Worm (Caenorhabditis elegans) whole organism, L1 larva: ENCODE results near the gene W05H9.4.

Source experiments
- C34B4.2 ChIP-seq: sonication (generic microtip); optimal IDR thresholded peaks from 2 replicates; lab custom pipeline; 2017; ENCODE audit warnings: mild to moderate bottlenecking, missing genetic modification characterization, missing compliant biosample characterization
- alr-1 ChIP-seq: fragments of 200-800 bp; sonication (Bioruptor generic); optimal IDR thresholded peaks from 2 replicates; lab custom pipeline; 2018; ENCODE audit warnings: borderline replicate concordance, mild to moderate bottlenecking, missing genetic modification characterization, missing compliant biosample characterization
- aly-2 ChIP-seq: fragments of 150-350 bp; optimal IDR thresholded peaks from 2 replicates; lab custom pipeline; 2014; ENCODE audit warnings: missing biosample characterization, missing genetic modification characterization
- blmp-1 ChIP-seq: fragments of 150-350 bp; optimal IDR thresholded peaks from 2 replicates; lab custom pipeline; 2014; ENCODE audit warnings: missing biosample characterization, missing genetic modification characterization
- ceh-63 ChIP-seq: fragments of 200-800 bp; sonication (Bioruptor generic); optimal IDR thresholded peaks from 2 replicates; lab custom pipeline; 2018; ENCODE audit warnings: mild to moderate bottlenecking, missing genetic modification characterization, missing compliant biosample characterization
- ceh-8 ChIP-seq: fragments of 200-800 bp; sonication (Bioruptor generic); optimal IDR thresholded peaks from 2 replicates; lab custom pipeline; 2018; ENCODE audit warnings: mild to moderate bottlenecking, missing genetic modification characterization, moderate library complexity, missing compliant biosample characterization
- ceh-88 ChIP-seq: fragments of 200-800 bp; sonication (Bioruptor generic); IDR thresholded peaks from 2 replicates; pipeline ENCODE4 v1.3.6; 2022; ENCODE audit warnings: missing genetic modification characterization, missing compliant biosample characterization
- dsc-1 ChIP-seq: sonication (generic microtip); optimal IDR thresholded peaks from 2 replicates; lab custom pipeline; 2016; ENCODE audit warnings: mild to moderate bottlenecking, missing genetic modification characterization, missing compliant biosample characterization
- efl-1 ChIP-seq, 4 experiments: fragments of 150-350 bp; optimal IDR thresholded peaks in 3 of 4; peaks in 1 of 4; 1 replicate in 1 of 4; 2 replicates in 3 of 4; lab custom pipeline; 2014; ENCODE audit warnings: missing biosample characterization in 2 of 4, missing genetic modification characterization in 2 of 4, missing genetic modification reagents in 2 of 4
- efl-3 ChIP-seq: fragments of 200-800 bp; sonication (Bioruptor generic); optimal IDR thresholded peaks from 2 replicates; lab custom pipeline; 2018; ENCODE audit warnings: mild to moderate bottlenecking, missing genetic modification characterization, missing compliant biosample characterization
- egl-13 ChIP-seq: sonication (generic microtip); optimal IDR thresholded peaks from 2 replicates; lab custom pipeline; 2016; ENCODE audit warnings: missing genotype, missing genetic modification reagents, missing genetic modification characterization, missing compliant biosample characterization
- egl-27 ChIP-seq, 2 experiments: fragments of 150-350 bp in 1 of 2; sonication (generic microtip); optimal IDR thresholded peaks; 3 replicates each; lab custom pipeline; 2017 to 2018; ENCODE audit warnings: missing biosample characterization in 2 of 2, missing genetic modification characterization in 2 of 2, missing genetic modification reagents in 2 of 2
- elt-2 ChIP-seq: sonication (generic microtip); optimal IDR thresholded peaks from 2 replicates; lab custom pipeline; 2016; ENCODE audit warnings: missing genetic modification characterization, mild to moderate bottlenecking, inconsistent platforms, missing compliant biosample characterization, missing genetic modification reagents
- ets-5 ChIP-seq: fragments of 200-800 bp; sonication (Bioruptor generic); IDR thresholded peaks from 2 replicates; pipeline ENCODE4 v1.3.6; 2022; ENCODE audit warnings: missing genetic modification characterization, missing compliant biosample characterization
- fkh-10 ChIP-seq: sonication (generic microtip); optimal IDR thresholded peaks from 2 replicates; lab custom pipeline; 2017; ENCODE audit warnings: missing biosample characterization, missing genetic modification reagents, missing genetic modification characterization
- fkh-4 ChIP-seq: sonication (generic microtip); optimal IDR thresholded peaks from 2 replicates; lab custom pipeline; 2016; ENCODE audit warnings: missing compliant biosample characterization, missing genetic modification characterization, borderline replicate concordance
- fkh-8 ChIP-seq: sonication (generic microtip); optimal IDR thresholded peaks from 2 replicates; lab custom pipeline; 2016; ENCODE audit warnings: mild to moderate bottlenecking, missing genetic modification characterization, missing compliant biosample characterization
- fos-1 ChIP-seq: fragments of 150-350 bp; optimal IDR thresholded peaks from 2 replicates; lab custom pipeline; 2014; ENCODE audit warnings: missing biosample characterization, missing genetic modification characterization
- grh-1 ChIP-seq: fragments of 200-800 bp; sonication (Bioruptor generic); IDR thresholded peaks from 2 replicates; pipeline ENCODE4 v1.3.6; 2022; ENCODE audit warnings: missing genetic modification reagents, missing genetic modification characterization, missing compliant biosample characterization
- hlh-4 ChIP-seq: sonication (generic microtip); optimal IDR thresholded peaks from 2 replicates; lab custom pipeline; 2016; ENCODE audit warnings: mild to moderate bottlenecking, missing genetic modification characterization, missing compliant biosample characterization
- isw-1 ChIP-seq: fragments of 200-800 bp; sonication (Bioruptor generic); IDR thresholded peaks from 2 replicates; pipeline ENCODE4 v1.3.6; 2022; ENCODE audit warnings: missing genetic modification characterization, missing compliant biosample characterization
- jun-1 ChIP-seq: fragments of 150-350 bp; optimal IDR thresholded peaks from 2 replicates; lab custom pipeline; 2014; ENCODE audit warnings: missing biosample characterization, missing genetic modification reagents, missing genetic modification characterization
- lin-13 ChIP-seq: fragments of 150-350 bp; optimal IDR thresholded peaks from 2 replicates; lab custom pipeline; 2014; ENCODE audit warnings: missing biosample characterization, missing genetic modification reagents, missing genetic modification characterization
- lin-15B ChIP-seq: fragments of 150-350 bp; sonication (generic microtip); optimal IDR thresholded peaks from 3 replicates; lab custom pipeline; 2014; ENCODE audit warnings: missing biosample characterization, missing genetic modification characterization
- lin-35 ChIP-seq, 2 experiments: fragments of 150-350 bp; optimal IDR thresholded peaks; 2 replicates each; lab custom pipeline; 2014; ENCODE audit warnings: missing biosample characterization in 2 of 2, missing genetic modification characterization in 2 of 2, missing genetic modification reagents in 2 of 2
- lin-39 ChIP-seq: fragments of 150-350 bp; optimal IDR thresholded peaks from 2 replicates; lab custom pipeline; 2014; ENCODE audit warnings: missing biosample characterization, missing genetic modification reagents, missing genetic modification characterization
- lir-3 ChIP-seq: sonication (generic microtip); optimal IDR thresholded peaks from 2 replicates; lab custom pipeline; 2016; ENCODE audit warnings: mild to moderate bottlenecking, missing genetic modification characterization, moderate library complexity, missing compliant biosample characterization; ENCODE audit not compliant: poor library complexity
- mdl-1 ChIP-seq, 2 experiments: fragments of 150-350 bp; optimal IDR thresholded peaks; 2 replicates each; lab custom pipeline; 2014 to 2017; ENCODE audit warnings: missing biosample characterization in 2 of 2, missing genetic modification characterization in 2 of 2, inconsistent platforms in 1 of 2
- mep-1 ChIP-seq: fragments of 150-350 bp; optimal IDR thresholded peaks from 2 replicates; lab custom pipeline; 2014; ENCODE audit warnings: missing biosample characterization, missing genetic modification characterization
- nhr-12 ChIP-seq: sonication (generic microtip); optimal IDR thresholded peaks from 2 replicates; lab custom pipeline; 2017; ENCODE audit warnings: missing biosample characterization, missing genetic modification characterization
- nhr-20 ChIP-seq: sonication (generic microtip); optimal IDR thresholded peaks from 2 replicates; lab custom pipeline; 2016; ENCODE audit warnings: mild to moderate bottlenecking, missing genetic modification characterization, missing compliant biosample characterization
- nhr-237 ChIP-seq: fragments of 150-350 bp; optimal IDR thresholded peaks from 2 replicates; lab custom pipeline; 2014; ENCODE audit warnings: missing biosample characterization, missing genetic modification characterization
- nhr-28 ChIP-seq: fragments of 150-350 bp; optimal IDR thresholded peaks from 2 replicates; lab custom pipeline; 2014; ENCODE audit warnings: missing biosample characterization, missing genetic modification characterization
- nhr-47 ChIP-seq: sonication (generic microtip); optimal IDR thresholded peaks from 2 replicates; lab custom pipeline; 2016; ENCODE audit warnings: mild to moderate bottlenecking, missing genetic modification characterization, moderate library complexity, missing compliant biosample characterization
- nhr-71 ChIP-seq: sonication (generic microtip); optimal IDR thresholded peaks from 2 replicates; lab custom pipeline; 2016; ENCODE audit warnings: mild to moderate bottlenecking, missing genetic modification characterization, moderate library complexity, missing compliant biosample characterization
- nhr-77 ChIP-seq: fragments of 150-350 bp; optimal IDR thresholded peaks from 2 replicates; lab custom pipeline; 2014; ENCODE audit warnings: missing biosample characterization, missing genetic modification characterization
- nhr-85 ChIP-seq: sonication (generic microtip); peaks from one replicate; lab custom pipeline; 2016; ENCODE audit warnings: missing genetic modification characterization, inconsistent platforms, missing compliant biosample characterization
- pag-3 ChIP-seq: sonication (generic microtip); optimal IDR thresholded peaks from 2 replicates; lab custom pipeline; 2017; ENCODE audit warnings: missing genetic modification characterization, mild to moderate bottlenecking, missing compliant biosample characterization, antibody characterized with exemption, borderline replicate concordance; ENCODE audit not compliant: insufficient read depth
- pax-3 ChIP-seq: fragments of 200-800 bp; sonication (Bioruptor generic); optimal IDR thresholded peaks from 2 replicates; lab custom pipeline; 2018; ENCODE audit warnings: mild to moderate bottlenecking, missing genetic modification characterization, moderate library complexity, missing compliant biosample characterization
- rnt-1 ChIP-seq: sonication (generic microtip); optimal IDR thresholded peaks from 2 replicates; lab custom pipeline; 2016; ENCODE audit warnings: mild to moderate bottlenecking, missing genetic modification characterization, moderate library complexity, missing compliant biosample characterization
- snpc-4 ChIP-seq: fragments of 150-350 bp; optimal IDR thresholded peaks from 2 replicates; lab custom pipeline; 2014; ENCODE audit warnings: missing biosample characterization, missing genetic modification characterization
- snu-23 ChIP-seq: sonication (generic microtip); optimal IDR thresholded peaks from 2 replicates; lab custom pipeline; 2016; ENCODE audit warnings: missing genetic modification characterization, missing compliant biosample characterization
- sptf-1 ChIP-seq: fragments of 150-350 bp; optimal IDR thresholded peaks from 2 replicates; lab custom pipeline; 2014; ENCODE audit warnings: missing biosample characterization, missing genetic modification characterization
- sup-37 ChIP-seq: fragments of 200-800 bp; sonication (Bioruptor generic); optimal IDR thresholded peaks from 2 replicates; lab custom pipeline; 2018; ENCODE audit warnings: mild to moderate bottlenecking, missing genetic modification characterization, missing compliant biosample characterization
- swsn-7 ChIP-seq: sonication (generic microtip); optimal IDR thresholded peaks from 2 replicates; lab custom pipeline; 2016; ENCODE audit warnings: missing genetic modification characterization, missing compliant biosample characterization
- tlp-1 ChIP-seq: fragments of 150-350 bp; optimal IDR thresholded peaks from 2 replicates; lab custom pipeline; 2014; ENCODE audit warnings: missing biosample characterization, missing genetic modification characterization
- unc-130 ChIP-seq: fragments of 150-350 bp; optimal IDR thresholded peaks from 2 replicates; lab custom pipeline; 2017; ENCODE audit warnings: missing biosample characterization, missing genetic modification characterization, inconsistent platforms
- unc-30 ChIP-seq: sonication (generic microtip); optimal IDR thresholded peaks from 2 replicates; lab custom pipeline; 2017; ENCODE audit warnings: missing biosample characterization, missing genetic modification characterization
- unc-62 ChIP-seq: fragments of 150-350 bp; optimal IDR thresholded peaks from 2 replicates; lab custom pipeline; 2014; ENCODE audit warnings: missing biosample characterization, missing genetic modification reagents, missing genetic modification characterization
- unc-98 ChIP-seq: fragments of 200-800 bp; sonication (Bioruptor generic); IDR thresholded peaks from 2 replicates; pipeline ENCODE4 v1.3.6; 2022; ENCODE audit warnings: missing genetic modification characterization, missing compliant biosample characterization
- vab-15 ChIP-seq: sonication (generic microtip); optimal IDR thresholded peaks from 2 replicates; lab custom pipeline; 2017; ENCODE audit warnings: missing genotype, mild to moderate bottlenecking, missing genetic modification characterization, missing compliant biosample characterization
- xbp-1 ChIP-seq: sonication (generic microtip); optimal IDR thresholded peaks from 2 replicates; lab custom pipeline; 2016; ENCODE audit warnings: missing genetic modification characterization, missing compliant biosample characterization
- zag-1 ChIP-seq: fragments of 150-350 bp; optimal IDR thresholded peaks from 2 replicates; lab custom pipeline; 2014; ENCODE audit warnings: missing biosample characterization, missing genetic modification characterization

W05H9.4 gene

DNA sequence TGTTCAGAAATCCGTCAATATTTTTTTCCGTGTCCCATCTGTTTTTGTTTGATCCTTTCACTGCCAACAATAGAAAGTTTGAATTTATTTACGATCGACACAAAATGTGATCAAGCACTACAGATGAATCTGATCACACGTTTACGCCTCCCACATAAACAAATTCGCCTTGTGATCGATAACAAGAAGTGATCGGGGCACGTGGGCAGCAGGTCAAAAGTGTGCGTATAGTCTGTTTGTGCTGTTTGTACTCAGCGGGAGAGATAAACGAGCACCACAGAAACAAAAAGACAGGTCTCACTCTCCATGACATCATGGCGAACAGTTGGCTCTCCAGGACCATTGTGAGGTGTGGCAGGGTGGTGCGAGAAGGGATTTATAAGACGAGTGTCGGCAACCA, 7.9 kb upstream of the W05H9.4 start (continued):
- peak; percentile 78 for TF ChIP-seq grh-1 (GFP tag; lab: Robert Waterston, UW)
- peak; percentile 89 for TF ChIP-seq snu-23 (GFP tag; lab: Kevin White, UChicago)
- peak; percentile 53 to 86 for TF ChIP-seq lin-35 (GFP tag; optimal IDR thresholded peaks at IDR 0.05; lab: Kevin White, UChicago)
- no peak for TF ChIP-seq nhr-12 (tag; lab: Kevin White, UChicago)
- peak; percentile 92 for TF ChIP-seq elt-2 (tag; lab: Kevin White, UChicago)
- TF ChIP-seq ceh-88 (GFP tag; lab: Robert Waterston, UW): peak; percentile 33; the same call in 1 of the 2 replicates
- no peak for TF ChIP-seq fkh-4 (tag; lab: Kevin White, UChicago)
- TF ChIP-seq pag-3 (tag; lab: Kevin White, UChicago): peak; percentile 54
- TF ChIP-seq nhr-85 (tag; lab: Kevin White, UChicago): peak; percentile 96
- TF ChIP-seq nhr-71 (tag; lab: Kevin White, UChicago): peak; percentile 98
- no peak for TF ChIP-seq snpc-4 (tag; lab: Kevin White, UChicago)
- peak in 1 of 2 experiments; percentile 99 for TF ChIP-seq mdl-1 (tag; optimal IDR thresholded peaks at IDR 0.05; lab: Kevin White, UChicago)
- TF ChIP-seq efl-1 (optimal IDR thresholded peaks at IDR 0.05; lab: Kevin White, UChicago): peak; percentile 34 to 42
- TF ChIP-seq efl-1 (GFP tag; optimal IDR thresholded peaks at IDR 0.05 in 1 of 2; lab: Kevin White, UChicago): peak; percentile 10 to 84
- TF ChIP-seq alr-1 (tag; lab: Kevin White, UChicago): no peak
- TF ChIP-seq fkh-10 (GFP tag; lab: Kevin White, UChicago): no peak
- no peak for TF ChIP-seq fkh-8 (tag; lab: Kevin White, UChicago)
- no peak for TF ChIP-seq isw-1 (GFP tag; lab: Robert Waterston, UW)
- TF ChIP-seq xbp-1: peak; percentile 68
- TF ChIP-seq ceh-8: no peak
- peak; percentile 56 for TF ChIP-seq sup-37
- peak; percentile 57 for TF ChIP-seq mep-1 (tag; lab: Kevin White, UChicago)
- no peak for TF ChIP-seq lin-15B (tag; lab: Kevin White, UChicago)
- TF ChIP-seq unc-130 (tag; lab: Kevin White, UChicago): peak; percentile 95
- peak; percentile 15 for TF ChIP-seq jun-1 (tag; lab: Kevin White, UChicago)
- TF ChIP-seq nhr-47 (tag; lab: Kevin White, UChicago): peak; percentile 78
- no peak for TF ChIP-seq egl-27 (tag; optimal IDR thresholded peaks at IDR 0.05; lab: Kevin White, UChicago)
- peak; percentile 98 for TF ChIP-seq blmp-1 (tag; lab: Kevin White, UChicago)
- peak; percentile 74 for TF ChIP-seq dsc-1 (tag; lab: Kevin White, UChicago)
- peak; percentile 69 for TF ChIP-seq swsn-7 (tag; lab: Kevin White, UChicago)
- no peak for TF ChIP-seq unc-62 (GFP tag; lab: Kevin White, UChicago)
- TF ChIP-seq vab-15 (tag; lab: Kevin White, UChicago): no peak
- TF ChIP-seq unc-30: no peak
- TF ChIP-seq lin-39: peak; percentile 71
- no peak for TF ChIP-seq nhr-237
- peak; percentile 55 for TF ChIP-seq nhr-28 (tag; lab: Kevin White, UChicago)
- peak; percentile 58 for TF ChIP-seq lin-13 (GFP tag; lab: Kevin White, UChicago)
- TF ChIP-seq unc-98 (GFP tag; lab: Robert Waterston, UW): no peak
- TF ChIP-seq aly-2 (tag; lab: Kevin White, UChicago): no peak
- TF ChIP-seq nhr-77 (tag; lab: Kevin White, UChicago): no peak
- no peak for TF ChIP-seq efl-3 (GFP tag; lab: Kevin White, UChicago)
- TF ChIP-seq nhr-20 (tag; lab: Kevin White, UChicago): peak; percentile 97
- TF ChIP-seq egl-13 (tag; lab: Kevin White, UChicago): no peak
- no peak for TF ChIP-seq hlh-4 (tag; lab: Kevin White, UChicago)
- TF ChIP-seq ets-5 (GFP tag; lab: Robert Waterston, UW): no peak
- TF ChIP-seq pax-3 (tag; lab: Kevin White, UChicago): peak; percentile 9
- no peak for TF ChIP-seq ceh-63 (GFP tag; lab: Kevin White, UChicago)
- TF ChIP-seq fos-1 (tag; lab: Kevin White, UChicago): peak; percentile 19
- TF ChIP-seq sptf-1 (tag; lab: Kevin White, UChicago): no peak
- TF ChIP-seq C34B4.2 (tag; lab: Kevin White, UChicago): no peak
- peak; percentile 65 for TF ChIP-seq lir-3 (tag; lab: Kevin White, UChicago)
- TF ChIP-seq zag-1 (tag; lab: Kevin White, UChicago): no peak
- TF ChIP-seq tlp-1 (tag; lab: Kevin White, UChicago): no peak
- peak; percentile 94 for TF ChIP-seq rnt-1 (tag; lab: Kevin White, UChicago)
